Fruit fly (Drosophila melanogaster) whole organism, embryonic: ENCODE measurements around the gene CG13640.

Experiments
- CG10147 ChIP-seq: fragments of 200-800 bp; sonication (Bioruptor generic); optimal IDR thresholded peaks from 2 replicates; lab custom pipeline; 2019; ENCODE audit warnings: missing biosample characterization, mild to moderate bottlenecking, missing genetic modification characterization, moderate library complexity
- CG11085 ChIP-seq: fragments of 200-800 bp; sonication (Bioruptor generic); IDR thresholded peaks from 2 replicates; pipeline ENCODE4 v1.3.6; 2022; ENCODE audit warnings: missing biosample characterization, missing genetic modification characterization
- CG11247 ChIP-seq: fragments of 200-800 bp; sonication (Bioruptor generic); IDR thresholded peaks from 2 replicates; pipeline ENCODE4 v1.3.6; 2022; ENCODE audit warnings: missing biosample characterization, missing genetic modification characterization
- CG12071 ChIP-seq: fragments of 200-800 bp; sonication (Bioruptor generic); optimal IDR thresholded peaks from 3 replicates; lab custom pipeline; 2018; ENCODE audit warnings: missing biosample characterization, mild to moderate bottlenecking, missing genetic modification characterization
- CG12155 ChIP-seq: fragments of 200-800 bp; sonication (Bioruptor generic); optimal IDR thresholded peaks from 3 replicates; lab custom pipeline; 2016; ENCODE audit warnings: missing biosample characterization, missing genetic modification characterization
- CG12299 ChIP-seq: fragments of 200-800 bp; sonication (Bioruptor generic); optimal IDR thresholded peaks from 2 replicates; lab custom pipeline; 2018; ENCODE audit warnings: missing biosample characterization, mild to moderate bottlenecking, missing genetic modification characterization
- CG13894 ChIP-seq: fragments of 200-800 bp; sonication (Bioruptor generic); optimal IDR thresholded peaks from 3 replicates; lab custom pipeline; 2018; ENCODE audit warnings: missing biosample characterization, mild to moderate bottlenecking, missing genetic modification characterization, moderate library complexity
- CG15514 ChIP-seq: fragments of 200-800 bp; sonication (Bioruptor generic); optimal IDR thresholded peaks from 3 replicates; lab custom pipeline; 2017; ENCODE audit warnings: missing biosample characterization, missing genetic modification characterization, mild to moderate bottlenecking, moderate library complexity, missing genetic modification reagents
- CG17328 ChIP-seq: fragments of 200-800 bp; sonication (Bioruptor generic); IDR thresholded peaks from 2 replicates; pipeline ENCODE4 v1.3.6; 2022; ENCODE audit warnings: missing biosample characterization, missing genetic modification characterization
- CG17385 ChIP-seq: fragments of 200-800 bp; sonication (Bioruptor generic); optimal IDR thresholded peaks from 3 replicates; lab custom pipeline; 2018; ENCODE audit warnings: missing biosample characterization, mild to moderate bottlenecking, missing genetic modification characterization
- CG2129 ChIP-seq: fragments of 200-800 bp; sonication (Bioruptor generic); IDR thresholded peaks from 2 replicates; pipeline ENCODE4 v1.3.6; 2022; ENCODE audit warnings: missing biosample characterization, missing genetic modification characterization; ENCODE audit not compliant: partially characterized antibody
- CG6272 ChIP-seq: fragments of 200-800 bp; sonication (Bioruptor generic); IDR thresholded peaks from 2 replicates; pipeline ENCODE4 v1.3.6; 2022; ENCODE audit warnings: missing biosample characterization, missing genetic modification characterization
- CG7786 ChIP-seq: fragments of 200-800 bp; sonication (Bioruptor generic); optimal IDR thresholded peaks from 2 replicates; lab custom pipeline; 2016; ENCODE audit warnings: missing biosample characterization, missing genetic modification characterization
- CG7987 ChIP-seq: fragments of 200-800 bp; sonication (Bioruptor generic); optimal IDR thresholded peaks from 2 replicates; lab custom pipeline; 2018; ENCODE audit warnings: missing biosample characterization, mild to moderate bottlenecking, missing genetic modification characterization, moderate library complexity
- CG8290 ChIP-seq, 3 experiments: fragments of 200-800 bp; sonication (Bioruptor generic); optimal IDR thresholded peaks; 2 replicates each; lab custom pipeline; 2016 to 2019; ENCODE audit warnings: missing biosample characterization in 3 of 3, missing genetic modification characterization in 3 of 3, mild to moderate bottlenecking in 2 of 3, moderate library complexity in 1 of 3
- CG8765 ChIP-seq: fragments of 200-800 bp; sonication (Bioruptor generic); IDR thresholded peaks from 2 replicates; pipeline ENCODE4 v1.3.6; 2022; ENCODE audit warnings: missing biosample characterization, missing genetic modification characterization
- CG9727 ChIP-seq: fragments of 200-800 bp; sonication (Bioruptor generic); optimal IDR thresholded peaks from 3 replicates; lab custom pipeline; 2017; ENCODE audit warnings: missing biosample characterization, mild to moderate bottlenecking, missing genetic modification characterization
- CG9876 ChIP-seq: fragments of 200-800 bp; sonication (Bioruptor generic); optimal IDR thresholded peaks from 2 replicates; lab custom pipeline; 2016; ENCODE audit warnings: missing biosample characterization, missing genetic modification characterization
- Dad ChIP-seq: fragments of 200-800 bp; sonication (Bioruptor generic); optimal IDR thresholded peaks from 3 replicates; lab custom pipeline; 2016; ENCODE audit warnings: missing biosample characterization, missing genetic modification characterization
- Dip3 ChIP-seq: fragments of 200-800 bp; sonication (Bioruptor generic); optimal IDR thresholded peaks from 3 replicates; lab custom pipeline; 2016; ENCODE audit warnings: missing biosample characterization, missing genetic modification characterization
- H2.0 ChIP-seq: fragments of 200-800 bp; sonication (Bioruptor generic); IDR thresholded peaks from 2 replicates; pipeline ENCODE4 v1.3.6; 2022; ENCODE audit warnings: missing biosample characterization, missing genetic modification characterization
- HHEX ChIP-seq: fragments of 200-800 bp; sonication (Bioruptor generic); optimal IDR thresholded peaks from 3 replicates; lab custom pipeline; 2017; ENCODE audit warnings: missing biosample characterization, mild to moderate bottlenecking, missing genetic modification characterization, missing genetic modification reagents
- Hr51 ChIP-seq, 2 experiments: fragments of 200-800 bp; sonication (Bioruptor generic); optimal IDR thresholded peaks; 2 replicates in 1 of 2; 3 replicates in 1 of 2; lab custom pipeline; 2016 to 2018; ENCODE audit warnings: missing biosample characterization in 2 of 2, missing genetic modification characterization in 2 of 2, mild to moderate bottlenecking in 1 of 2, moderate library complexity in 1 of 2
- Kr ChIP-seq: fragments of 200-800 bp; sonication (Bioruptor generic); optimal IDR thresholded peaks from 2 replicates; lab custom pipeline; 2017; ENCODE audit warnings: missing biosample characterization, mild to moderate bottlenecking, missing genetic modification characterization
- Lhr ChIP-seq: fragments of 200-800 bp; sonication (Bioruptor generic); optimal IDR thresholded peaks from 3 replicates; lab custom pipeline; 2017; ENCODE audit warnings: mild to moderate bottlenecking, missing biosample characterization, missing genetic modification reagents, missing genetic modification characterization
- Lim3 ChIP-seq: fragments of 200-800 bp; sonication (Bioruptor generic); IDR thresholded peaks from 2 replicates; pipeline ENCODE4 v1.3.6; 2022; ENCODE audit warnings: missing biosample characterization, missing genetic modification characterization
- NC2β ChIP-seq: fragments of 200-800 bp; sonication (Bioruptor generic); optimal IDR thresholded peaks from 2 replicates; lab custom pipeline; 2016; ENCODE audit warnings: missing biosample characterization, missing genetic modification characterization
- Six4 ChIP-seq: fragments of 200-800 bp; sonication (Bioruptor generic); optimal IDR thresholded peaks from 2 replicates; lab custom pipeline; 2016; ENCODE audit warnings: missing biosample characterization, missing genetic modification characterization
- Sox102F ChIP-seq: fragments of 200-800 bp; sonication (Bioruptor generic); optimal IDR thresholded peaks from 2 replicates; lab custom pipeline; 2018; ENCODE audit warnings: missing biosample characterization, mild to moderate bottlenecking, missing genetic modification characterization, moderate library complexity
- Ssrp ChIP-seq: fragments of 200-800 bp; sonication (Bioruptor generic); optimal IDR thresholded peaks from 2 replicates; lab custom pipeline; 2018; ENCODE audit warnings: missing biosample characterization, mild to moderate bottlenecking, missing genetic modification characterization, moderate library complexity
- Taf1 ChIP-seq: fragments of 200-800 bp; sonication (Bioruptor generic); IDR thresholded peaks from 2 replicates; pipeline ENCODE4 v1.3.6; 2022; ENCODE audit warnings: missing biosample characterization, missing genetic modification characterization
- Xbp1 ChIP-seq: fragments of 200-800 bp; sonication (Bioruptor generic); optimal IDR thresholded peaks from 3 replicates; lab custom pipeline; 2016; ENCODE audit warnings: missing biosample characterization, mild to moderate bottlenecking, missing genetic modification characterization
- Xrp1 ChIP-seq: fragments of 200-800 bp; sonication (Bioruptor generic); IDR thresholded peaks from 2 replicates; pipeline ENCODE4 v1.3.6; 2022; ENCODE audit warnings: missing biosample characterization, missing genetic modification characterization
- az2 ChIP-seq: fragments of 200-800 bp; sonication (Bioruptor generic); optimal IDR thresholded peaks from 3 replicates; lab custom pipeline; 2016; ENCODE audit warnings: missing biosample characterization, missing genetic modification characterization
- bowl ChIP-seq: fragments of 200-800 bp; sonication (Bioruptor generic); IDR thresholded peaks from 2 replicates; pipeline ENCODE4 v1.3.6; 2022; ENCODE audit warnings: missing biosample characterization, missing genetic modification characterization
- ci ChIP-seq: fragments of 200-800 bp; sonication (Bioruptor generic); IDR thresholded peaks from 3 replicates; pipeline ENCODE4 v1.3.6; 2022; ENCODE audit warnings: missing biosample characterization, missing genetic modification characterization
- hkb ChIP-seq, 2 experiments: fragments of 200-800 bp in 1 of 2; fragments of >200 bp in 1 of 2; sonication (Bioruptor generic) in 1 of 2; IDR thresholded peaks in 1 of 2; optimal IDR thresholded peaks in 1 of 2; 2 replicates each; pipeline versions ENCODE4 v1.3.6 to Lab custom; 2017 to 2022; ENCODE audit warnings: missing biosample characterization in 1 of 2, missing genetic modification characterization in 1 of 2
- insv ChIP-seq, 2 experiments: fragments of 200-800 bp; sonication (Bioruptor generic); optimal IDR thresholded peaks; 3 replicates each; lab custom pipeline; 2016 to 2018; ENCODE audit warnings: missing biosample characterization in 2 of 2, missing genetic modification characterization in 2 of 2
- jing ChIP-seq: fragments of 200-800 bp; sonication (Bioruptor generic); optimal IDR thresholded peaks from 2 replicates; lab custom pipeline; 2018; ENCODE audit warnings: missing biosample characterization, mild to moderate bottlenecking, missing genetic modification characterization
- kay ChIP-seq: fragments of 200-800 bp; sonication (Bioruptor generic); optimal IDR thresholded peaks from 2 replicates; lab custom pipeline; 2016; ENCODE audit warnings: missing biosample characterization, missing genetic modification characterization
- pho ChIP-seq: fragments of 200-800 bp; sonication (Bioruptor generic); optimal IDR thresholded peaks from 2 replicates; lab custom pipeline; 2016; ENCODE audit warnings: missing biosample characterization, missing genetic modification characterization
- pros ChIP-seq: fragments of 200-800 bp; sonication (Bioruptor generic); optimal IDR thresholded peaks from 3 replicates; lab custom pipeline; 2019; ENCODE audit warnings: missing biosample characterization, mild to moderate bottlenecking, missing genetic modification characterization, moderate library complexity
- rib ChIP-seq: fragments of 200-800 bp; sonication (Bioruptor generic); IDR thresholded peaks from 2 replicates; pipeline ENCODE4 v1.3.6; 2022; ENCODE audit warnings: missing biosample characterization, missing genetic modification characterization
- sim ChIP-seq: fragments of 200-800 bp; sonication (Bioruptor generic); IDR thresholded peaks from 2 replicates; pipeline ENCODE4 v1.3.6; 2022; ENCODE audit warnings: missing biosample characterization, missing genetic modification characterization
- slbo ChIP-seq: fragments of 200-800 bp; sonication (Bioruptor generic); IDR thresholded peaks from 2 replicates; pipeline ENCODE4 v1.3.6; 2022; ENCODE audit warnings: missing biosample characterization, missing genetic modification characterization
- sob ChIP-seq: fragments of 200-800 bp; sonication (Bioruptor generic); IDR thresholded peaks from 2 replicates; pipeline ENCODE4 v1.3.6; 2022; ENCODE audit warnings: missing biosample characterization, missing genetic modification characterization
- sr ChIP-seq: fragments of 200-800 bp; sonication (Bioruptor generic); IDR thresholded peaks from 3 replicates; pipeline ENCODE4 v1.3.6; 2022; ENCODE audit warnings: missing biosample characterization, missing genetic modification characterization
- tup ChIP-seq: fragments of 200-800 bp; sonication (Bioruptor generic); optimal IDR thresholded peaks from 2 replicates; lab custom pipeline; 2016; ENCODE audit warnings: missing biosample characterization, mild to moderate bottlenecking, missing genetic modification characterization, moderate library complexity
- wek ChIP-seq: fragments of 200-800 bp; sonication (Bioruptor generic); optimal IDR thresholded peaks from 3 replicates; lab custom pipeline; 2018; ENCODE audit warnings: missing biosample characterization, mild to moderate bottlenecking, missing genetic modification characterization, moderate library complexity

The CG13640 gene

DNA sequence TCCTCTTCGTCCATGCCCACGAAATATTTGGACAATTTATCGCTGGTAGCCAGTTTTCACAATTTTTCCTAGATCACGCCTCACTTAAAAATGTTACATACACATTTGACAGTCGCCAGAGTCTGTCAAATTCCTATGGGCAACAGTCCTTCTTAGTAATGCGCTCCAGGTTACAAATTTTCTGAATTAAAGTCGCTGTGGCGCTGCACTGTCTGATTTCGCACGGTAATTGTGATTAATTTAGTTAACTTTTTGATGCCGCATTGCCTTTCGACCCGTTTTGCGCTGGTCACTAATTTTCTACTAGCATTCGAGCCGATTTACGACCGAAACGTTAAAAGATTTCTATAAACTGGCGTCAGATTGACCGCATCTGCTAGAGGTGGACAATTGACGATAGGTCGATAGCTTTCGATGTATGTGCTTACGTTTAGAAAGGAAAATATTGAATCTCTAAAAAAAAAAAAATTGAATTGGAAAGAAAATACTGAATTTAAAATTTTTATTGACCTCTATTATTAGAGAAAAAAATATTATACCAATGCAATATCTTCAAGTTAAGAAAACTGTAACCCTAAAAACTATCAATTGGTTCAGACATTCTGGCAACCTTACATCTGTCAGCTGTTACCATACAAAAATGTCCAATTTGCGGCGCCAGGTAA is 48.2 kb downstream of the CG13640 start, which contains the start of the genes lili and CG34150 (continued):
- TF ChIP-seq CG8290 (GFP tag; optimal IDR thresholded peaks at IDR 0.05; lab: Kevin White, UChicago) (peak; percentile 90), CG8290 (tag; optimal IDR thresholded peaks at IDR 0.05; lab: Kevin White, UChicago) (peak; percentile 19 to 21), pros (GFP tag; lab: Kevin White, UChicago) (no peak), CG17328 (peak; percentile 62), wek (GFP tag; lab: Kevin White, UChicago) (peak; percentile 1), CG11247 (GFP tag; lab: Robert Waterston, UW) (no peak; the same call in none of the 2 replicates), Dip3 (GFP tag; lab: Kevin White, UChicago) (peak; percentile 65), Taf1 (peak; percentile 77), insv (GFP tag; optimal IDR thresholded peaks at IDR 0.05; lab: Kevin White, UChicago) (peak in 1 of 2 experiments; percentile 32), Hr51 (GFP tag; optimal IDR thresholded peaks at IDR 0.05; lab: Kevin White, UChicago) (peak; percentile 64 to 75), NC2β (peak; percentile 62), H2.0 (GFP tag; lab: Robert Waterston, UW) (0 out of 2 replicates have a peak, but pooled peaks have one; percentile 25), Dad (peak; percentile 73), sr (GFP tag; lab: Robert Waterston, UW) (no peak), CG9727 (GFP tag; lab: Kevin White, UChicago) (peak; percentile 72), CG2129 (peak; percentile 41; the same call in 1 of the 2 replicates), Lhr (GFP tag; lab: Kevin White, UChicago) (peak; percentile 58), slbo (peak; percentile 86), CG7987 (GFP tag; lab: Kevin White, UChicago) (peak; percentile 36), sob (GFP tag; lab: Robert Waterston, UW) (peak; percentile 86), ci (GFP tag; lab: Robert Waterston, UW) (peak; percentile 73), sim (GFP tag; lab: Robert Waterston, UW) (no peak), tup (GFP tag; lab: Kevin White, UChicago) (no peak), CG15514 (GFP tag; lab: Kevin White, UChicago) (peak; percentile 79), Xrp1 (peak; percentile 73; the same call in 1 of the 2 replicates), Six4 (GFP tag; lab: Kevin White, UChicago) (peak; percentile 77), CG17385 (GFP tag; lab: Kevin White, UChicago) (peak; percentile 63), CG10147 (GFP tag; lab: Kevin White, UChicago) (peak; percentile 70), Sox102F (no peak), CG12071 (GFP tag; lab: Kevin White, UChicago) (no peak), CG12155 (peak; percentile 82), Lim3 (GFP tag; lab: Robert Waterston, UW) (no peak), CG13894 (peak; percentile 80), hkb (optimal IDR thresholded peaks at IDR 0.05; lab: Kevin White, UChicago) (peak; percentile 19), hkb (GFP tag; IDR thresholded peaks at IDR 0.05; lab: Robert Waterston, UW) (peak; percentile 69), jing (no peak), Ssrp (peak; percentile 65), pho (GFP tag; lab: Kevin White, UChicago) (peak; percentile 79), kay (GFP tag; lab: Kevin White, UChicago) (peak; percentile 63), Kr (no peak), CG6272 (GFP tag; lab: Robert Waterston, UW) (peak; percentile 72), rib (no peak), CG8765 (GFP tag; lab: Robert Waterston, UW) (no peak), CG12299 (peak; percentile 48), bowl (GFP tag; lab: Robert Waterston, UW) (no peak), CG11085 (GFP tag; lab: Robert Waterston, UW) (peak; percentile 62), CG9876 (no peak), CG7786 (GFP tag; lab: Kevin White, UChicago) (peak; percentile 74), az2 (GFP tag; lab: Kevin White, UChicago) (peak; percentile 80), HHEX (no peak), Xbp1 (GFP tag; lab: Kevin White, UChicago) (peak; percentile 84)
